Worm (Caenorhabditis elegans) whole organism, mixed stage, embryonic: ENCODE results near the gene B0034.1.

ENCODE experiments used
- nhr-28 ChIP-seq: fragments of 150-350 bp; optimal IDR thresholded peaks from 2 replicates; lab custom pipeline; 2014; ENCODE audit warnings: missing biosample characterization, missing genetic modification characterization
- sem-2 ChIP-seq: fragments of 200-800 bp; sonication (Bioruptor generic); optimal IDR thresholded peaks from 2 replicates; lab custom pipeline; 2018; ENCODE audit warnings: mild to moderate bottlenecking, missing genetic modification characterization, missing compliant biosample characterization
- sptf-1 ChIP-seq: sonication (generic microtip); optimal IDR thresholded peaks from 2 replicates; lab custom pipeline; 2017; ENCODE audit warnings: mild to moderate bottlenecking, missing genetic modification characterization, moderate library complexity, missing compliant biosample characterization

- TF ChIP-seq sptf-1 (tag; lab: Kevin White, UChicago) (no peak), sem-2 (no peak), nhr-28 (tag; lab: Kevin White, UChicago) (no peak)
Observed at ce11 chrII:5944268-5944667, 23.9 kb upstream of the B0034.1 start, which contains the start of gene B0034.2.
